Worm (Caenorhabditis elegans) whole organism, L3 larva: ENCODE results near the gene R53.5.
"Not testable (repeated sequence)": the region's sequence is repeated elsewhere in the genome, so short reads cannot be mapped to it uniquely, and the experiment has no call there.

ENCODE experiments used
- R02D3.7 ChIP-seq: fragments of 150-350 bp; optimal IDR thresholded peaks from 2 replicates; lab custom pipeline; 2014; ENCODE audit warnings: missing biosample characterization, missing genetic modification characterization
- ZK546.5 ChIP-seq: sonication (generic microtip); optimal IDR thresholded peaks from 2 replicates; lab custom pipeline; 2017; ENCODE audit warnings: missing biosample characterization, missing genetic modification characterization
- ama-1 ChIP-seq: fragments of 150-350 bp; optimal IDR thresholded peaks from 2 replicates; lab custom pipeline; 2018
- ceh-16 ChIP-seq: sonication (generic microtip); optimal IDR thresholded peaks from 2 replicates; lab custom pipeline; 2017; ENCODE audit warnings: missing biosample characterization, missing genetic modification characterization
- ceh-28 ChIP-seq: fragments of 150-350 bp; optimal IDR thresholded peaks from 2 replicates; lab custom pipeline; 2014; ENCODE audit warnings: missing biosample characterization, missing genetic modification reagents, missing genetic modification characterization
- ceh-82 ChIP-seq: fragments of 150-350 bp; optimal IDR thresholded peaks from 2 replicates; lab custom pipeline; 2014; ENCODE audit warnings: missing biosample characterization, missing genetic modification characterization
- ceh-9 ChIP-seq: sonication (generic microtip); optimal IDR thresholded peaks from 2 replicates; lab custom pipeline; 2018; ENCODE audit warnings: missing biosample characterization, missing genetic modification characterization
- daf-12 ChIP-seq: fragments of 150-350 bp; optimal IDR thresholded peaks from 2 replicates; lab custom pipeline; 2014; ENCODE audit warnings: missing biosample characterization, missing genetic modification reagents, missing genetic modification characterization
- egl-5 ChIP-seq: fragments of 150-350 bp; optimal IDR thresholded peaks from 2 replicates; lab custom pipeline; 2017; ENCODE audit warnings: missing biosample characterization, missing genetic modification reagents, missing genetic modification characterization, inconsistent platforms
- elt-2 ChIP-seq: sonication (generic microtip); optimal IDR thresholded peaks from 2 replicates; lab custom pipeline; 2016; ENCODE audit warnings: missing genetic modification reagents, mild to moderate bottlenecking, missing genetic modification characterization, missing compliant biosample characterization
- elt-3 ChIP-seq, 3 experiments: fragments of 150-350 bp in 1 of 3; sonication (generic microtip) in 2 of 3; optimal IDR thresholded peaks; 2 replicates in 2 of 3; 4 replicates in 1 of 3; lab custom pipeline; 2014 to 2017; ENCODE audit warnings: missing biosample characterization in 3 of 3, missing genetic modification characterization in 3 of 3
- eor-1 ChIP-seq, 2 experiments: fragments of 150-350 bp; optimal IDR thresholded peaks; 2 replicates each; lab custom pipeline; 2014 to 2018; ENCODE audit warnings: missing biosample characterization in 2 of 2, missing genetic modification characterization in 2 of 2
- fkh-2 ChIP-seq: fragments of 150-350 bp; optimal IDR thresholded peaks from 2 replicates; lab custom pipeline; 2014; ENCODE audit warnings: missing biosample characterization, missing genetic modification reagents, missing genetic modification characterization
- fos-1 ChIP-seq: fragments of 150-350 bp; optimal IDR thresholded peaks from 2 replicates; lab custom pipeline; 2014; ENCODE audit warnings: missing biosample characterization, missing genetic modification characterization
- hmg-11 ChIP-seq: sonication (generic microtip); optimal IDR thresholded peaks from 2 replicates; lab custom pipeline; 2016; ENCODE audit warnings: missing genetic modification characterization, missing compliant biosample characterization
- jun-1 ChIP-seq: fragments of 150-350 bp; optimal IDR thresholded peaks from 2 replicates; lab custom pipeline; 2014; ENCODE audit warnings: missing biosample characterization, missing genetic modification reagents, missing genetic modification characterization
- mdl-1 ChIP-seq: fragments of 150-350 bp; optimal IDR thresholded peaks from 2 replicates; lab custom pipeline; 2014; ENCODE audit warnings: missing biosample characterization, missing genetic modification characterization
- mml-1 ChIP-seq: fragments of 150-350 bp; sonication (generic microtip); optimal IDR thresholded peaks from 3 replicates; lab custom pipeline; 2014; ENCODE audit warnings: missing biosample characterization, missing genetic modification characterization
- nfya-1 ChIP-seq: sonication (generic microtip); optimal IDR thresholded peaks from 2 replicates; lab custom pipeline; 2017; ENCODE audit warnings: missing genetic modification characterization, mild to moderate bottlenecking, missing compliant biosample characterization, antibody characterized with exemption, moderate library complexity; ENCODE audit not compliant: insufficient read depth
- nhr-11 ChIP-seq: fragments of 150-350 bp; optimal IDR thresholded peaks from 2 replicates; lab custom pipeline; 2014; ENCODE audit warnings: missing biosample characterization, missing genetic modification characterization
- nhr-12 ChIP-seq: fragments of 150-350 bp; optimal IDR thresholded peaks from 2 replicates; lab custom pipeline; 2014; ENCODE audit warnings: missing biosample characterization, missing genetic modification characterization
- nhr-23 ChIP-seq: fragments of 150-350 bp; optimal IDR thresholded peaks from 2 replicates; lab custom pipeline; 2014; ENCODE audit warnings: missing biosample characterization, missing genetic modification reagents, missing genetic modification characterization
- nhr-237 ChIP-seq: fragments of 150-350 bp; optimal IDR thresholded peaks from 2 replicates; lab custom pipeline; 2014; ENCODE audit warnings: missing biosample characterization, missing genetic modification characterization
- nhr-25 ChIP-seq: sonication (generic microtip); optimal IDR thresholded peaks from 2 replicates; lab custom pipeline; 2017; ENCODE audit warnings: missing biosample characterization, missing genetic modification characterization
- nhr-28 ChIP-seq: fragments of 150-350 bp; optimal IDR thresholded peaks from 2 replicates; lab custom pipeline; 2014; ENCODE audit warnings: missing biosample characterization, missing genetic modification characterization
- pha-4 ChIP-seq: fragments of 150-350 bp; optimal IDR thresholded peaks from 2 replicates; lab custom pipeline; 2014; ENCODE audit warnings: missing biosample characterization, missing genetic modification reagents, missing genetic modification characterization
- pqm-1 ChIP-seq: fragments of 150-350 bp; optimal IDR thresholded peaks from 2 replicates; lab custom pipeline; 2017; ENCODE audit warnings: missing biosample characterization, missing genetic modification characterization, inconsistent platforms
- skn-1 ChIP-seq: fragments of 150-350 bp; optimal IDR thresholded peaks from 2 replicates; lab custom pipeline; 2014; ENCODE audit warnings: missing biosample characterization, missing genetic modification characterization
- snpc-4 ChIP-seq: fragments of 150-350 bp; optimal IDR thresholded peaks from 2 replicates; lab custom pipeline; 2014; ENCODE audit warnings: missing biosample characterization, missing genetic modification characterization
- unc-39 ChIP-seq: sonication (generic microtip); optimal IDR thresholded peaks from 4 replicates; lab custom pipeline; 2017; ENCODE audit warnings: missing biosample characterization, missing genetic modification characterization
- unc-62 ChIP-seq: fragments of 150-350 bp; sonication (generic microtip); optimal IDR thresholded peaks from 4 replicates; lab custom pipeline; 2014; ENCODE audit warnings: missing biosample characterization, missing genetic modification reagents, missing genetic modification characterization
- zag-1 ChIP-seq: fragments of 150-350 bp; optimal IDR thresholded peaks from 2 replicates; lab custom pipeline; 2014; ENCODE audit warnings: missing biosample characterization, missing genetic modification characterization
- ztf-11 ChIP-seq: fragments of 150-350 bp; optimal IDR thresholded peaks from 2 replicates; lab custom pipeline; 2014; ENCODE audit warnings: missing biosample characterization, missing genetic modification characterization
- ztf-4 ChIP-seq: fragments of 150-350 bp; optimal IDR thresholded peaks from 2 replicates; lab custom pipeline; 2014; ENCODE audit warnings: missing biosample characterization, missing genetic modification characterization

Gene R53.5

DNA sequence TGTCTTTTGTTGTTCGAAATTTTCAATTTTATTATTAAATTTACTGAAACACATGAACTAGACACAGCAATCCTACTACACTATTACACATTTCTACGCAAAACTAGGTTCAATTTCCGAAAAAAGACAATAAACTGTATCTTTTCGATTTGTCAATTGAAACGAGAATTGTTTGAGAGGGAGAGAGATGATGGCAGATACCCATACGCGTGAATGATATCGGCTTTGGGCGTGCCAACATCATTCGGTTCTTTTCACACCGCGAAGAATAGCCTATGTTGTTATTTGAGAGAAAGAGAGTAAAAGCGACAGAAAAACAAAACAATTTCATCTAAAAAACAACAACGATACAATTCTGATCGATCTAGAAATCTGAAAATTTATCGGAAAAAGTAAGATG, 41.4 kb upstream of the R53.5 start:
- TF ChIP-seq nhr-237 (tag; lab: Kevin White, UChicago) = no peak
- peak; percentile 2 for TF ChIP-seq nhr-25 (tag; lab: Kevin White, UChicago)

DNA sequence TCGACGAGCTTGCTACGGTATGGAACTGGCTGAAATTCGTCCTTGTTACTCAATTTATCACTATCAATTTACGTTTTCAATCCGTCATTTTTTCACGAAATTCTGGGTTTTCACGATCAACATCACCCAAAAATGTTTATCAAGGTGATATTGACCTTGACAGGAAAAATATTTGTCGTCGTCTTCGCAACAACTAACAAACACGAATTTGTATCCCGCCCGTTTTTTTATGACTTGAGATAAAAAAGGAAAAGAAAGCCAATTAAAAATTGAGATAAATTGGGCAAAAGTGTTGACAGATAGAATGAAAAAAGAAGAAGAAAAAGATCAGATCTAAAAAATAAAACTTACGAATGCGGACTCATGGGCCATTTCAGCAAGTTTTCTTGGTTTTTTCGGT, 40.6 kb upstream of the R53.5 start:
- TF ChIP-seq pqm-1 (no peak), fkh-2 (tag; lab: Kevin White, UChicago) (no peak), hmg-11 (tag; lab: Kevin White, UChicago) (no peak), nhr-25 (tag; lab: Kevin White, UChicago) (peak; percentile 32), nhr-23 (tag; lab: Kevin White, UChicago) (peak; percentile 5)

DNA sequence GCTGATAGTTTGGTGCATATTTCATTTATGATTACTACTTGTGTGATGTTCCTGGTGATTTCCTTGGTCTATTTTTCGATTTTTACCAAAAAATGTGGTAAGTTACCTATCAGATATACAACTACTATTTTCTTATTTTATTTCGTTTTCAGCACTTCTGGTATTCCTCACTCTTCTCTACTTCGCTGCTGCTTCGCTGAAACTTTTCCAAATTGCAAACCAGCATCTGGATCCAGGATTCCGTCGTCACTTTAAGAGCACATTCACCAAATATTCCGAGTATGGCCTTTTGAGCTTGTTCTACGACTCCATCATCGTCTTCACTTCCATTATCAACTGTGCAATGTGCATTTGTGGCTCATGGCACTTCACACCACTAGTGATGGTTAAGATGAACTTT, 38.3 kb upstream of the R53.5 start:
- TF ChIP-seq pha-4 (tag; lab: Kevin White, UChicago) = no peak
- TF ChIP-seq nhr-12 = no peak
- no peak for TF ChIP-seq mdl-1 (tag; lab: Kevin White, UChicago)
- TF ChIP-seq ama-1 (lab: Kevin White, UChicago) = no peak
- no peak for TF ChIP-seq fkh-2 (tag; lab: Kevin White, UChicago)
- no peak for TF ChIP-seq nhr-28 (tag; lab: Kevin White, UChicago)
- no peak for TF ChIP-seq eor-1 (tag; optimal IDR thresholded peaks at IDR 0.05; lab: Kevin White, UChicago)
- TF ChIP-seq ceh-9 (tag; lab: Kevin White, UChicago) = no peak
- TF ChIP-seq fos-1 (tag; lab: Kevin White, UChicago) = no peak
- no peak for TF ChIP-seq ceh-16 (tag; lab: Kevin White, UChicago)
- TF ChIP-seq daf-12 = no peak
- TF ChIP-seq nhr-25 (tag; lab: Kevin White, UChicago) = no peak
- no peak for TF ChIP-seq snpc-4
- TF ChIP-seq elt-3 (tag; optimal IDR thresholded peaks at IDR 0.05; lab: Kevin White, UChicago) = no peak
- no peak for TF ChIP-seq nhr-11 (tag; lab: Kevin White, UChicago)
- no peak for TF ChIP-seq R02D3.7 (tag; lab: Kevin White, UChicago)
- no peak for TF ChIP-seq ceh-28 (tag; lab: Kevin White, UChicago)

DNA sequence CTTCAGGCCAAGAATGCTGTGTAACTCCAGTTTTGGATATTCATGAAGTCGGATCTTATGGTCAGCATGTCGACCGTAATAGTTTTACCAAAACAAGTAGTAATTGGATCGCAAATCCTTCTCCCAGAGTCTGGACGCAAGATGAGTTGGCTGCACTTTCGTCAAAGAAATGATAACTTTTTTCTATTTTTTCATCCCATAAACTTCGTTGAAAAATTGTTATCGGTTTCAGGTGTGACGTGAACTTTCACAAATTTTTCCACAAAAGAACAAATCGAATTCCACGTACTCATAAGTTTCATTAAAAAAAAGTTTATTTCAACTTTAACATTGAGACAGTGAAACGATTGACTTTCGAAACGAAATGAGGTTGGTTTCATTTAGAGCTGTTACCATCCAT, 37.6 kb upstream of the R53.5 start, which contains the start of gene ZK892.5:
TSS of gene ZK892.5 (plus strand) at position 301 of the 400 bp plus-strand sequence.
- TF ChIP-seq jun-1 (tag; lab: Kevin White, UChicago) (no peak), eor-1 (tag; optimal IDR thresholded peaks at IDR 0.05; lab: Kevin White, UChicago) (no peak)

DNA sequence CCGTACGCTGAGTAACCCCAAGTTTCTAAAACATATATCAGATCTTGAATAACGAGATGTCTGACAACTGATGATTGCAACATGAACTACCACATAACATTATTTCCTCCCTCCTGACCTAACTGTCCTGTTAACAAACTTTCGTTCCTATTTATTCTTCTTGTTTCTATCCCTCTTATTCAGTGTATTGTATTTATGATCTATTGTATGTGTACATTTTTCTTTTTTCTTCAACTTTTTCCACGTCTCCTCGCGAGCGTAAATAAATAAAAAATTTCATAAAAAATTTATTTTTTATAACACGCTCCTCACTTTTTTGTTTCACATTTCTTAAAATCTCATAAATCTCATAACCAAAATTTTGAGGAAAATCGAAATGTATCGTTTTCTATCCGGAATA, 36.0 kb upstream of the R53.5 start, which contains the start of gene ZK892.4:
TSS of gene ZK892.4 (plus strand) at position 301 of the 400 bp plus-strand sequence.
- TF ChIP-seq hmg-11 (tag; lab: Kevin White, UChicago); unc-62 (GFP tag; lab: Kevin White, UChicago); mdl-1 (tag; lab: Kevin White, UChicago): not testable (repeated sequence)
- TF ChIP-seq, all 47 proteins: peak for 0; not testable (repeated sequence) for 47

DNA sequence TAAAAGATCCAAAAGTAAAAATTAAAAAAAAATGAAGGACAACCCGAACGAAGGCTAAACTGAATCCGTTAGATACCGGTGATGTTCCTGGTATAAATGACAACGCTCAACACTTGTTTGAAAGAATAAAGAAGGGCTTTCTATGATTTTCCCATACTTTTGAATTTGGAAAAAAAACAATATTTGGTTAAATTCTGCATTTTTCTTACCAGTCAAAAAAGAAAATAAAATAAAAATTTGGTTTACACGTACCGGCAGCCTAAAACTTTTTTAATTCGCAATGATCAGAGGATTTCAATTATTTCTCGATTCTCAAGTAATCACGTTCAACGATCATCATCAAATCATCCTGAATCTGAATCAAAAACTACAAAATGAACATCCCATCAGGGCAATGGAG, 31.3 kb upstream of the R53.5 start, which contains the start of gene ZK892.3:
TSS of gene ZK892.3 (plus strand) at position 301 of the 400 bp plus-strand sequence.
- no peak for TF ChIP-seq zag-1 (tag; lab: Kevin White, UChicago)
- TF ChIP-seq nfya-1 (tag; lab: Kevin White, UChicago) = no peak
- no peak for TF ChIP-seq ceh-82 (tag; lab: Kevin White, UChicago)
- TF ChIP-seq ceh-16 (tag; lab: Kevin White, UChicago) = no peak

DNA sequence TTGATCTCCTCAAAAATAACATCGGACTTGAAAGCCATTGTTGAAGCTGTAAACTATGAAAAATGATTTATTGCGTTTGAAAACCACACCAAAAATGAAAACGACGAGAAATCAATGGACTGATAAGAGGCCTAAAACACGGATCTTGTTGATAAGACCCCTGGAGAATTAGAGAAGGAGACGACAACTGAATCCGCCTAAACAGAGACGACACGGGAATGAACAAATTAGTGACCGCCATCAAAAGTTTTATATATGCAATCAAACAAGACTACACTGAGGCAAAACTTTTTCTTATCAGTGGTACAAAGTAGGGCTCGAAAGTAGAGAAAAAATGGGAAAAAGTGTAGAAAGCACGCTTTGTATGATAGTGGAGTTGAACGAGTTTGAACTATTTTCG, 30.8 kb upstream of the R53.5 start, which contains the start of gene nlt-1:
TSS of gene nlt-1 (minus strand) at position 78 of the 400 bp plus-strand sequence.
- TF ChIP-seq pqm-1 (peak; percentile 98), unc-39 (tag; lab: Kevin White, UChicago) (no peak), ztf-4 (tag; lab: Kevin White, UChicago) (no peak), nhr-11 (tag; lab: Kevin White, UChicago) (no peak), pha-4 (tag; lab: Kevin White, UChicago) (peak; percentile 50), egl-5 (tag; lab: Kevin White, UChicago) (no peak), ceh-82 (tag; lab: Kevin White, UChicago) (no peak), ceh-16 (tag; lab: Kevin White, UChicago) (no peak), jun-1 (tag; lab: Kevin White, UChicago) (peak; percentile 80), ztf-11 (tag; lab: Kevin White, UChicago) (no peak), elt-2 (tag; lab: Kevin White, UChicago) (peak; percentile 98), ceh-28 (tag; lab: Kevin White, UChicago) (no peak), mml-1 (tag; lab: Kevin White, UChicago) (no peak), skn-1 (tag; lab: Kevin White, UChicago) (no peak), nhr-12 (no peak), nhr-23 (tag; lab: Kevin White, UChicago) (peak; percentile 13), ama-1 (lab: Kevin White, UChicago) (no peak), ZK546.5 (tag; lab: Kevin White, UChicago) (no peak), hmg-11 (tag; lab: Kevin White, UChicago) (no peak)
